Worm (Caenorhabditis elegans): ENCODE measurements around the gene nhr-80.
A peak's percentile ranks its signal among the peaks of the same experiment; 100 is the strongest.

Gene nhr-80

ce11 chrIII:29626-30025 is 15.0 kb upstream of the nhr-80 start:
- TF ChIP-seq nhr-2 (tag; optimal IDR thresholded peaks at IDR 0.05) (no peak), blmp-1 (tag; optimal IDR thresholded peaks at IDR 0.05) (no peak), nhr-237 (tag; optimal IDR thresholded peaks at IDR 0.05) (no peak), nhr-76 (tag; optimal IDR thresholded peaks at IDR 0.05) (no peak), mab-5 (tag; optimal IDR thresholded peaks at IDR 0.05) (no peak), ztf-11 (tag; optimal IDR thresholded peaks at IDR 0.05) (no peak), unc-62 (GFP tag; optimal IDR thresholded peaks at IDR 0.05) (no peak), lsy-2 (tag; optimal IDR thresholded peaks at IDR 0.05) (no peak), cnd-1 (tag; optimal IDR thresholded peaks at IDR 0.05) (no peak), flh-1 (GFP tag; optimal IDR thresholded peaks at IDR 0.05) (no peak), unc-39 (tag; optimal IDR thresholded peaks at IDR 0.05) (no peak), unc-120 (tag; optimal IDR thresholded peaks at IDR 0.05; ENCODE audit: poor library complexity, severe bottlenecking) (no peak), sptf-1 (tag; optimal IDR thresholded peaks at IDR 0.05) (no peak), ham-2 (GFP tag; optimal IDR thresholded peaks at IDR 0.05) (no peak), M03D4.4 (tag; optimal IDR thresholded peaks at IDR 0.05) (no peak)

- TF ChIP-seq tbx-8 (GFP tag; optimal IDR thresholded peaks at IDR 0.05) = no peak
- TF ChIP-seq elt-3 (tag; optimal IDR thresholded peaks at IDR 0.05) = no peak
- no peak for TF ChIP-seq ceh-39 (tag; optimal IDR thresholded peaks at IDR 0.05)
- TF ChIP-seq elt-1 (tag; optimal IDR thresholded peaks at IDR 0.05; ENCODE audit: borderline replicate concordance, insufficient read depth) = no peak
- no peak for TF ChIP-seq nhr-28 (tag; optimal IDR thresholded peaks at IDR 0.05)
- no peak for TF ChIP-seq snpc-4 (tag; optimal IDR thresholded peaks at IDR 0.05)
- TF ChIP-seq mls-2 (tag; optimal IDR thresholded peaks at IDR 0.05) = no peak
- TF ChIP-seq mep-1 (tag; optimal IDR thresholded peaks at IDR 0.05) = no peak
- no peak for TF ChIP-seq cnd-1 (tag; optimal IDR thresholded peaks at IDR 0.05)
- TF ChIP-seq ham-2 (GFP tag; optimal IDR thresholded peaks at IDR 0.05) = no peak
- TF ChIP-seq ceh-83 (GFP tag; optimal IDR thresholded peaks at IDR 0.05) = no peak
- no peak for TF ChIP-seq lin-13 (tag; optimal IDR thresholded peaks at IDR 0.05)
These were observed 14.2 kb upstream of the nhr-80 start for ce11 chrIII:28841-29240.

ce11 chrIII:27341-27947 is 12.8 kb upstream of the nhr-80 start:
- TF ChIP-seq pha-4 (tag; optimal IDR thresholded peaks at IDR 0.05) (no peak), lin-32 (GFP tag; optimal IDR thresholded peaks at IDR 0.05) (no peak), mls-2 (tag; optimal IDR thresholded peaks at IDR 0.05) (no peak), zip-8 (tag; optimal IDR thresholded peaks at IDR 0.05) (peak; percentile 99), ceh-43 (GFP tag; optimal IDR thresholded peaks at IDR 0.05) (no peak), lsy-2 (tag; optimal IDR thresholded peaks at IDR 0.05) (no peak)

ce11 chrIII:25582-25996 is 10.9 kb upstream of the nhr-80 start:
- TF ChIP-seq lin-32 (GFP tag; optimal IDR thresholded peaks at IDR 0.05) (peak; percentile 18), nhr-12 (tag; optimal IDR thresholded peaks at IDR 0.05) (no peak), nhr-237 (tag; optimal IDR thresholded peaks at IDR 0.05) (no peak), ham-2 (GFP tag; optimal IDR thresholded peaks at IDR 0.05) (peak; percentile 3), ces-1 (GFP tag; optimal IDR thresholded peaks at IDR 0.05) (peak; percentile 79), ztf-11 (tag; optimal IDR thresholded peaks at IDR 0.05) (peak; percentile 45), lsy-2 (tag; optimal IDR thresholded peaks at IDR 0.05) (no peak), unc-120 (tag; optimal IDR thresholded peaks at IDR 0.05; ENCODE audit: poor library complexity, severe bottlenecking) (peak; percentile 33), elt-1 (tag; optimal IDR thresholded peaks at IDR 0.05; ENCODE audit: borderline replicate concordance, insufficient read depth) (no peak), nhr-2 (tag; optimal IDR thresholded peaks at IDR 0.05) (no peak), drap-1 (GFP tag; optimal IDR thresholded peaks at IDR 0.05) (no peak), hlh-1 (tag; optimal IDR thresholded peaks at IDR 0.05) (no peak), nhr-76 (tag; optimal IDR thresholded peaks at IDR 0.05) (no peak), mls-2 (tag; optimal IDR thresholded peaks at IDR 0.05) (peak; percentile 49)

ce11 chrIII:23862-24261 is 9.2 kb upstream of the nhr-80 start, which contains the start of gene H10E21.5:
TSS of gene H10E21.5 (minus strand) at chrIII:23962.
- no peak for TF ChIP-seq elt-1 (tag; optimal IDR thresholded peaks at IDR 0.05; ENCODE audit: borderline replicate concordance, insufficient read depth)
- no peak for TF ChIP-seq ceh-43 (GFP tag; optimal IDR thresholded peaks at IDR 0.05)
- no peak for TF ChIP-seq mep-1 (tag; optimal IDR thresholded peaks at IDR 0.05)
- TF ChIP-seq snpc-4 (tag; optimal IDR thresholded peaks at IDR 0.05) = no peak
- TF ChIP-seq lsy-2 (tag; optimal IDR thresholded peaks at IDR 0.05) = no peak
- no peak for TF ChIP-seq unc-120 (tag; optimal IDR thresholded peaks at IDR 0.05; ENCODE audit: poor library complexity, severe bottlenecking)
- no peak for TF ChIP-seq nhr-76 (tag; optimal IDR thresholded peaks at IDR 0.05)
- no peak for TF ChIP-seq ham-2 (GFP tag; optimal IDR thresholded peaks at IDR 0.05)
- TF ChIP-seq flh-1 (GFP tag; optimal IDR thresholded peaks at IDR 0.05) = no peak
- no peak for TF ChIP-seq lin-32 (GFP tag; optimal IDR thresholded peaks at IDR 0.05)
- TF ChIP-seq drap-1 (GFP tag; optimal IDR thresholded peaks at IDR 0.05) = no peak
- no peak for TF ChIP-seq bed-3 (GFP tag; optimal IDR thresholded peaks at IDR 0.05)
- no peak for TF ChIP-seq elt-3 (tag; optimal IDR thresholded peaks at IDR 0.05)
- TF ChIP-seq mls-2 (tag; optimal IDR thresholded peaks at IDR 0.05) = no peak

Measured in whole organism, mixed stage, embryonic.